Fruit fly (Drosophila melanogaster) whole organism, embryonic: ENCODE data around the gene CG9920.

Source experiments
- CG10959 ChIP-seq: fragments of 200-800 bp; sonication (Bioruptor generic); IDR thresholded peaks from 2 replicates; pipeline ENCODE4 v1.3.6; 2022; ENCODE audit warnings: missing biosample characterization, missing genetic modification characterization
- CG11398 ChIP-seq: fragments of 200-800 bp; sonication (Bioruptor generic); optimal IDR thresholded peaks from 2 replicates; lab custom pipeline; 2016; ENCODE audit warnings: missing biosample characterization, missing genetic modification characterization
- CG11504 ChIP-seq: fragments of 200-800 bp; sonication (Bioruptor generic); optimal IDR thresholded peaks from 3 replicates; lab custom pipeline; 2019; ENCODE audit warnings: missing biosample characterization, mild to moderate bottlenecking, missing genetic modification characterization, moderate library complexity
- CG12659 ChIP-seq: fragments of 200-800 bp; sonication (Bioruptor generic); optimal IDR thresholded peaks from 3 replicates; lab custom pipeline; 2017; ENCODE audit warnings: mild to moderate bottlenecking, missing biosample characterization, missing genetic modification reagents, missing genetic modification characterization
- CG12769 ChIP-seq: fragments of 200-800 bp; sonication (Bioruptor generic); optimal IDR thresholded peaks from 2 replicates; lab custom pipeline; 2019; ENCODE audit warnings: missing biosample characterization, mild to moderate bottlenecking, missing genetic modification characterization, moderate library complexity
- CG13775 ChIP-seq: fragments of 200-800 bp; sonication (Bioruptor generic); optimal IDR thresholded peaks from 3 replicates; lab custom pipeline; 2017; ENCODE audit warnings: missing biosample characterization, mild to moderate bottlenecking, missing genetic modification characterization
- CG13894 ChIP-seq: fragments of 200-800 bp; sonication (Bioruptor generic); optimal IDR thresholded peaks from 3 replicates; lab custom pipeline; 2018; ENCODE audit warnings: missing biosample characterization, mild to moderate bottlenecking, missing genetic modification characterization, moderate library complexity
- CG15011 ChIP-seq: fragments of 200-800 bp; sonication (Bioruptor generic); optimal IDR thresholded peaks from 3 replicates; lab custom pipeline; 2018; ENCODE audit warnings: missing biosample characterization, mild to moderate bottlenecking, missing genetic modification characterization
- CG2116 ChIP-seq: fragments of 200-800 bp; sonication (Bioruptor generic); optimal IDR thresholded peaks from 3 replicates; lab custom pipeline; 2018; ENCODE audit warnings: missing biosample characterization, mild to moderate bottlenecking, missing genetic modification characterization
- CG30431 ChIP-seq: fragments of 200-800 bp; sonication (Bioruptor generic); optimal IDR thresholded peaks from 2 replicates; lab custom pipeline; 2017; ENCODE audit warnings: missing biosample characterization, missing genetic modification characterization
- CG3163 ChIP-seq: fragments of 200-800 bp; sonication (Bioruptor generic); optimal IDR thresholded peaks from 3 replicates; lab custom pipeline; 2016; ENCODE audit warnings: missing biosample characterization, missing genetic modification characterization
- CG4707 ChIP-seq: fragments of 200-800 bp; sonication (Bioruptor generic); optimal IDR thresholded peaks from 2 replicates; lab custom pipeline; 2018; ENCODE audit warnings: missing biosample characterization, mild to moderate bottlenecking, missing genetic modification characterization, moderate library complexity
- CG4820 ChIP-seq: fragments of 200-800 bp; sonication (Bioruptor generic); optimal IDR thresholded peaks from 3 replicates; lab custom pipeline; 2016; ENCODE audit warnings: missing biosample characterization, missing genetic modification characterization
- CG5180 ChIP-seq: fragments of 200-800 bp; sonication (Bioruptor generic); optimal IDR thresholded peaks from 3 replicates; lab custom pipeline; 2017; ENCODE audit warnings: missing biosample characterization, missing genetic modification characterization, mild to moderate bottlenecking, moderate library complexity, missing genetic modification reagents
- CG5953 ChIP-seq: fragments of 200-800 bp; sonication (Bioruptor generic); IDR thresholded peaks from 2 replicates; pipeline ENCODE4 v1.3.6; 2022; ENCODE audit warnings: missing biosample characterization, missing genetic modification characterization
- CG8281 ChIP-seq: fragments of 200-800 bp; sonication (Bioruptor generic); optimal IDR thresholded peaks from 2 replicates; lab custom pipeline; 2018; ENCODE audit warnings: missing biosample characterization, mild to moderate bottlenecking, missing genetic modification characterization, moderate library complexity
- CG8290 ChIP-seq, 3 experiments: fragments of 200-800 bp; sonication (Bioruptor generic); optimal IDR thresholded peaks; 2 replicates each; lab custom pipeline; 2016 to 2019; ENCODE audit warnings: missing biosample characterization in 3 of 3, missing genetic modification characterization in 3 of 3, mild to moderate bottlenecking in 2 of 3, moderate library complexity in 1 of 3
- CTCF ChIP-seq: fragments of 200-800 bp; sonication (Bioruptor generic); optimal IDR thresholded peaks from 2 replicates; lab custom pipeline; 2017; ENCODE audit warnings: missing biosample characterization, mild to moderate bottlenecking, missing genetic modification characterization, moderate library complexity
- Doc2 ChIP-seq: fragments of 200-800 bp; sonication (Bioruptor generic); IDR thresholded peaks from 2 replicates; pipeline ENCODE4 v1.3.6; 2022; ENCODE audit warnings: missing biosample characterization, missing genetic modification characterization
- Hmr ChIP-seq: fragments of 200-800 bp; sonication (Bioruptor generic); optimal IDR thresholded peaks from 3 replicates; lab custom pipeline; 2017; ENCODE audit warnings: mild to moderate bottlenecking, missing biosample characterization, missing genetic modification reagents, missing genetic modification characterization
- MBD-R2 ChIP-seq: fragments of 200-800 bp; sonication (Bioruptor generic); IDR thresholded peaks from 2 replicates; pipeline ENCODE4 v1.3.6; 2022; ENCODE audit warnings: missing biosample characterization, missing genetic modification characterization
- Med ChIP-seq: fragments of 200-800 bp; sonication (Bioruptor generic); peaks from one replicate; lab custom pipeline; 2016; ENCODE audit warnings: missing biosample characterization, missing genetic modification characterization, mild to moderate bottlenecking, inconsistent platforms, moderate library complexity
- Mrtf ChIP-seq: fragments of 200-800 bp; sonication (Bioruptor generic); IDR thresholded peaks from 3 replicates; pipeline ENCODE4 v1.3.6; 2022; ENCODE audit warnings: missing biosample characterization, missing genetic modification characterization
- Myb ChIP-seq: fragments of 200-800 bp; sonication (Bioruptor generic); optimal IDR thresholded peaks from 2 replicates; lab custom pipeline; 2016; ENCODE audit warnings: missing biosample characterization, missing genetic modification characterization
- NFAT ChIP-seq: fragments of 200-800 bp; sonication (Bioruptor generic); IDR thresholded peaks from 2 replicates; pipeline ENCODE4 v1.3.6; 2022; ENCODE audit warnings: missing biosample characterization, missing genetic modification characterization
- Nf-YA ChIP-seq: fragments of 200-800 bp; sonication (Bioruptor generic); IDR thresholded peaks from 2 replicates; pipeline ENCODE4 v1.3.6; 2022; ENCODE audit warnings: missing biosample characterization, missing genetic modification characterization
- Rfx ChIP-seq: fragments of 200-800 bp; sonication (Bioruptor generic); IDR thresholded peaks from 2 replicates; pipeline ENCODE4 v1.3.6; 2022; ENCODE audit warnings: missing biosample characterization, missing genetic modification characterization
- Spps ChIP-seq: fragments of 200-800 bp; sonication (Bioruptor generic); optimal IDR thresholded peaks from 2 replicates; lab custom pipeline; 2018; ENCODE audit warnings: missing biosample characterization, mild to moderate bottlenecking, missing genetic modification characterization
- Trl ChIP-seq, 3 experiments: fragments of >200 bp in 2 of 3; fragments of 200-800 bp in 1 of 3; sonication (Bioruptor generic) in 1 of 3; optimal IDR thresholded peaks; 2 replicates in 1 of 3; 3 replicates in 2 of 3; lab custom pipeline; 2016 to 2017; ENCODE audit warnings: missing biosample characterization in 1 of 3, missing genetic modification characterization in 1 of 3
- ab ChIP-seq: fragments of 200-800 bp; sonication (Bioruptor generic); optimal IDR thresholded peaks from 2 replicates; lab custom pipeline; 2016; ENCODE audit warnings: missing biosample characterization, missing genetic modification characterization
- abd-A ChIP-seq: fragments of 200-800 bp; sonication (Bioruptor generic); optimal IDR thresholded peaks from 3 replicates; lab custom pipeline; 2019; ENCODE audit warnings: missing biosample characterization, mild to moderate bottlenecking, missing genetic modification characterization, moderate library complexity
- bcd ChIP-seq: fragments of 200-800 bp; sonication (Bioruptor generic); optimal IDR thresholded peaks from 2 replicates; lab custom pipeline; 2017; ENCODE audit warnings: missing biosample characterization, mild to moderate bottlenecking, missing genetic modification characterization
- chinmo ChIP-seq: fragments of 200-800 bp; sonication (Bioruptor generic); IDR thresholded peaks from 4 replicates; pipeline ENCODE4 v1.3.6; 2022; ENCODE audit warnings: missing biosample characterization, missing genetic modification characterization; ENCODE audit not compliant: partially characterized antibody
- ci ChIP-seq: fragments of 200-800 bp; sonication (Bioruptor generic); IDR thresholded peaks from 3 replicates; pipeline ENCODE4 v1.3.6; 2022; ENCODE audit warnings: missing biosample characterization, missing genetic modification characterization
- crol ChIP-seq: fragments of 200-800 bp; sonication (Bioruptor generic); IDR thresholded peaks from 2 replicates; pipeline ENCODE4 v1.3.6; 2022; ENCODE audit warnings: missing biosample characterization, missing genetic modification characterization
- cwo ChIP-seq: fragments of 200-800 bp; sonication (Bioruptor generic); optimal IDR thresholded peaks from 3 replicates; lab custom pipeline; 2017; ENCODE audit warnings: missing biosample characterization, missing genetic modification characterization, mild to moderate bottlenecking, moderate library complexity, missing genetic modification reagents
- dimm ChIP-seq: fragments of 200-800 bp; sonication (Bioruptor generic); IDR thresholded peaks from 2 replicates; pipeline ENCODE4 v1.3.6; 2022; ENCODE audit warnings: missing biosample characterization, missing genetic modification characterization
- exex ChIP-seq: fragments of 200-800 bp; sonication (Bioruptor generic); optimal IDR thresholded peaks from 4 replicates; lab custom pipeline; 2018; ENCODE audit warnings: missing biosample characterization, mild to moderate bottlenecking, missing genetic modification characterization, moderate library complexity
- ftz-f1 ChIP-seq: fragments of 200-800 bp; sonication (Bioruptor generic); optimal IDR thresholded peaks from 2 replicates; lab custom pipeline; 2016; ENCODE audit warnings: missing biosample characterization, missing genetic modification characterization
- ham ChIP-seq: fragments of 200-800 bp; sonication (Bioruptor generic); IDR thresholded peaks from 2 replicates; pipeline ENCODE4 v1.3.6; 2022; ENCODE audit warnings: missing biosample characterization, missing genetic modification characterization
- luna ChIP-seq: fragments of 200-800 bp; sonication (Bioruptor generic); optimal IDR thresholded peaks from 2 replicates; lab custom pipeline; 2016; ENCODE audit warnings: missing biosample characterization, missing genetic modification characterization
- maf-S ChIP-seq: fragments of 200-800 bp; sonication (Bioruptor generic); optimal IDR thresholded peaks from 2 replicates; lab custom pipeline; 2016; ENCODE audit warnings: missing biosample characterization, missing genetic modification characterization
- mirr ChIP-seq: fragments of 200-800 bp; sonication (Bioruptor generic); optimal IDR thresholded peaks from 3 replicates; lab custom pipeline; 2018; ENCODE audit warnings: missing biosample characterization, mild to moderate bottlenecking, missing genetic modification characterization
- pros ChIP-seq: fragments of 200-800 bp; sonication (Bioruptor generic); optimal IDR thresholded peaks from 3 replicates; lab custom pipeline; 2019; ENCODE audit warnings: missing biosample characterization, mild to moderate bottlenecking, missing genetic modification characterization, moderate library complexity
- rib ChIP-seq: fragments of 200-800 bp; sonication (Bioruptor generic); IDR thresholded peaks from 2 replicates; pipeline ENCODE4 v1.3.6; 2022; ENCODE audit warnings: missing biosample characterization, missing genetic modification characterization
- sc ChIP-seq, 3 experiments: fragments of >200 bp in 2 of 3; fragments of 200-800 bp in 1 of 3; sonication (Bioruptor generic) in 1 of 3; optimal IDR thresholded peaks; 2 replicates in 2 of 3; 3 replicates in 1 of 3; lab custom pipeline; 2017; ENCODE audit warnings: mild to moderate bottlenecking in 1 of 3, missing biosample characterization in 1 of 3, missing genetic modification characterization in 1 of 3, missing genetic modification reagents in 1 of 3
- tio ChIP-seq: fragments of 200-800 bp; sonication (Bioruptor generic); optimal IDR thresholded peaks from 2 replicates; lab custom pipeline; 2017; ENCODE audit warnings: missing biosample characterization, missing genetic modification characterization, inconsistent platforms
- vfl ChIP-seq: fragments of 200-800 bp; sonication (Bioruptor generic); optimal IDR thresholded peaks from 2 replicates; lab custom pipeline; 2016; ENCODE audit warnings: missing biosample characterization, missing genetic modification characterization
- vvl ChIP-seq: fragments of 200-800 bp; sonication (Bioruptor generic); IDR thresholded peaks from 2 replicates; pipeline ENCODE4 v1.3.6; 2022; ENCODE audit warnings: missing biosample characterization, missing genetic modification characterization

Gene CG9920

dm6 chr3R:14055944-14056319 lies 41.9 kb downstream of the CG9920 start (continued):
- TF ChIP-seq Myb (no peak), Spps (tag; lab: Kevin White, UChicago) (no peak), CG11504 (tag; lab: Kevin White, UChicago) (no peak), CG3163 (peak; percentile 54), ham (GFP tag; lab: Robert Waterston, UW) (no peak), vfl (GFP tag; lab: Kevin White, UChicago) (no peak), luna (GFP tag; lab: Kevin White, UChicago) (no peak), pros (GFP tag; lab: Kevin White, UChicago) (no peak), CG5953 (GFP tag; lab: Robert Waterston, UW) (no peak), CG5180 (GFP tag; lab: Kevin White, UChicago) (no peak), ab (GFP tag; lab: Kevin White, UChicago) (no peak), chinmo (peak; percentile 78; the same call in 3 of the 4 replicates), CG12659 (no peak), CG11398 (no peak)

DNA sequence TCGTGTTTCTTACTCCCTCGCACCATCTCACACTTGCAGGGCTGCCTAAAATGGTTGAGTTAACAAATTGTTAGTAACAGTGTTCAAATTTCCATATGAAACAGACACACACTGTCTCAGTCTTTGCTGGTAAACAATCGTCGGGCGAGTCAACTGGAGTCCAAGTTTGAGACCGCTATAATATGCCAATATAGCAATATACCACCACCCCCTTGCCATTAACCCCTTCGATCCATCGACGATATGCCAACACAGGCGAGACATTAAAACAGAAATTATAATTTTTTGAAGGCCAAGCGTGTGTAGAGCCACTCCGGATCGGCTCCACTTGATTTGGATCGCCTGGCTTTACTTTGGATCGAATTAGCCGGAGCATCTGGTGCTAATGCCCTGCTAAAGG lies 43.8 kb downstream of the CG9920 start:
- no peak for TF ChIP-seq sc (optimal IDR thresholded peaks at IDR 0.05; lab: Kevin White, UChicago)
- TF ChIP-seq sc (GFP tag; optimal IDR thresholded peaks at IDR 0.05; lab: Kevin White, UChicago): no peak
- TF ChIP-seq tio (GFP tag; lab: Kevin White, UChicago): no peak
- 0 out of 3 replicates have a peak, but pooled peaks have one; percentile 15 for TF ChIP-seq ci
- peak; percentile 18 for TF ChIP-seq mirr (GFP tag; lab: Kevin White, UChicago)
- TF ChIP-seq abd-A (tag; lab: Kevin White, UChicago): peak; percentile 87
- TF ChIP-seq CG13894 (tag; lab: Kevin White, UChicago): peak; percentile 96
- no peak for TF ChIP-seq CG8290 (GFP tag; optimal IDR thresholded peaks at IDR 0.05; lab: Kevin White, UChicago)
- TF ChIP-seq CG8290 (tag; optimal IDR thresholded peaks at IDR 0.05; lab: Kevin White, UChicago): peak in 1 of 2 experiments; percentile 45
- TF ChIP-seq vvl (GFP tag; lab: Robert Waterston, UW): peak; percentile 77
- no peak for TF ChIP-seq Trl (optimal IDR thresholded peaks at IDR 0.05; lab: Kevin White, UChicago)
- no peak for TF ChIP-seq Trl (GFP tag; optimal IDR thresholded peaks at IDR 0.05; lab: Kevin White, UChicago)
- TF ChIP-seq rib (GFP tag; lab: Robert Waterston, UW): peak; percentile 54; the same call in 1 of the 2 replicates
- TF ChIP-seq Nf-YA (GFP tag; lab: Robert Waterston, UW): no peak
- TF ChIP-seq CG13775 (GFP tag; lab: Kevin White, UChicago): no peak
- no peak for TF ChIP-seq CG4820 (GFP tag; lab: Kevin White, UChicago)
- no peak for TF ChIP-seq CG2116 (GFP tag; lab: Kevin White, UChicago)
- TF ChIP-seq Rfx (GFP tag; lab: Robert Waterston, UW): peak; percentile 14; the same call in 1 of the 2 replicates
- TF ChIP-seq CG12769: peak; percentile 72
- no peak for TF ChIP-seq maf-S (GFP tag; lab: Kevin White, UChicago)
- no peak for TF ChIP-seq Doc2 (GFP tag; lab: Robert Waterston, UW)
- peak; percentile 14 for TF ChIP-seq exex (tag; lab: Kevin White, UChicago)
- peak; percentile 91 for TF ChIP-seq CG8281 (tag; lab: Kevin White, UChicago)
- TF ChIP-seq Hmr: no peak
- TF ChIP-seq chinmo: peak; percentile 80
- TF ChIP-seq CG15011 (GFP tag; lab: Kevin White, UChicago): peak; percentile 19
- TF ChIP-seq ftz-f1 (GFP tag; lab: Kevin White, UChicago): peak; percentile 67
- TF ChIP-seq Mrtf (GFP tag; lab: Robert Waterston, UW): 0 out of 3 replicates have a peak, but pooled peaks have one; percentile 6
- TF ChIP-seq crol (GFP tag; lab: Robert Waterston, UW): peak; percentile 49
- TF ChIP-seq dimm (GFP tag; lab: Robert Waterston, UW): no peak
- TF ChIP-seq CTCF: no peak
- no peak for TF ChIP-seq CG4707 (GFP tag; lab: Kevin White, UChicago)
- TF ChIP-seq cwo (GFP tag; lab: Kevin White, UChicago): peak; percentile 33
- TF ChIP-seq CG10959 (GFP tag; lab: Robert Waterston, UW): no peak
- TF ChIP-seq CG30431: no peak
- no peak for TF ChIP-seq bcd
- TF ChIP-seq NFAT (GFP tag; lab: Robert Waterston, UW): 0 out of 2 replicates have a peak, but pooled peaks have one; percentile 25
- peak; percentile 14; the same call in 1 of the 2 replicates for TF ChIP-seq MBD-R2 (GFP tag; lab: Robert Waterston, UW)
- TF ChIP-seq Med (GFP tag; lab: Kevin White, UChicago): peak; percentile 74
